Fruit fly (Drosophila melanogaster): ENCODE measurements around the gene Cont.

The Cont gene

dm6 chr3R:4378363-4379354 lies 2.4 kb upstream of the Cont start, which contains the start of gene Sfxn1-3:
Sfxn1-3 (plus strand) TSS chr3R:4378600.
- TF ChIP-seq CG6854 (GFP tag; optimal IDR thresholded peaks at IDR 0.05), result peak; percentile 90
- no peak for TF ChIP-seq CG11902 (GFP tag; optimal IDR thresholded peaks at IDR 0.05)
- no peak for TF ChIP-seq CG1621 (tag; optimal IDR thresholded peaks at IDR 0.05)
- no peak for TF ChIP-seq cyc (GFP tag; optimal IDR thresholded peaks at IDR 0.05)
- no peak for TF ChIP-seq Eip75B (GFP tag; optimal IDR thresholded peaks at IDR 0.05)
- peak; percentile 72 for TF ChIP-seq dsx (GFP tag; optimal IDR thresholded peaks at IDR 0.05; ENCODE audit: poor library complexity, severe bottlenecking)
- peak; percentile 37 for TF ChIP-seq CG11762 (GFP tag; optimal IDR thresholded peaks at IDR 0.05; ENCODE audit: insufficient read depth)
- peak; percentile 34 for TF ChIP-seq Smox (GFP tag; optimal IDR thresholded peaks at IDR 0.05)
- TF ChIP-seq acj6 (GFP tag; optimal IDR thresholded peaks at IDR 0.05), result peak; percentile 2
- peak; percentile 54 for TF ChIP-seq Met (GFP tag; optimal IDR thresholded peaks at IDR 0.05)
- TF ChIP-seq CG4318 (GFP tag; optimal IDR thresholded peaks at IDR 0.05), result no peak
- peak; percentile 57 for TF ChIP-seq topi (GFP tag; optimal IDR thresholded peaks at IDR 0.05)
- peak; percentile 70 for TF ChIP-seq CG9139 (GFP tag; optimal IDR thresholded peaks at IDR 0.05)
- no peak for TF ChIP-seq Ets21C (GFP tag; optimal IDR thresholded peaks at IDR 0.05)
- peak; percentile 10 for TF ChIP-seq Sox14 (GFP tag; optimal IDR thresholded peaks at IDR 0.05)
- no peak for TF ChIP-seq CG8319 (GFP tag; optimal IDR thresholded peaks at IDR 0.05)
- TF ChIP-seq CG6792 (GFP tag; optimal IDR thresholded peaks at IDR 0.05), result peak; percentile 4
- no peak for TF ChIP-seq spab (GFP tag; optimal IDR thresholded peaks at IDR 0.05)
- no peak for TF ChIP-seq pdm3 (GFP tag; optimal IDR thresholded peaks at IDR 0.05)
- TF ChIP-seq Gug (GFP tag; IDR thresholded peaks at IDR 0.05), result no peak
- peak; percentile 100 for TF ChIP-seq vri (GFP tag; optimal IDR thresholded peaks at IDR 0.05)
- TF ChIP-seq CG32006 (GFP tag; optimal IDR thresholded peaks at IDR 0.05), result no peak
- TF ChIP-seq svp (GFP tag), result peak; percentile 86
- no peak for TF ChIP-seq achi (GFP tag; optimal IDR thresholded peaks at IDR 0.05)
- TF ChIP-seq CG31627 (GFP tag; optimal IDR thresholded peaks at IDR 0.05), result peak; percentile 35
- TF ChIP-seq eg (GFP tag; IDR thresholded peaks at IDR 0.05), result peak; percentile 71; the same call in 2 of the 3 replicates
- no peak for TF ChIP-seq fd85E (GFP tag; optimal IDR thresholded peaks at IDR 0.05)
- TF ChIP-seq Hr38 (GFP tag; optimal IDR thresholded peaks at IDR 0.05), result no peak
- no peak for TF ChIP-seq CG10631 (GFP tag; optimal IDR thresholded peaks at IDR 0.05)
- no peak for TF ChIP-seq OdsH (GFP tag; optimal IDR thresholded peaks at IDR 0.05)
- peak; percentile 10 for TF ChIP-seq CG8632 (GFP tag; optimal IDR thresholded peaks at IDR 0.05)
- TF ChIP-seq Ets96B (tag; optimal IDR thresholded peaks at IDR 0.05), result no peak
- no peak for TF ChIP-seq fd59A (GFP tag; optimal IDR thresholded peaks at IDR 0.05)
- TF ChIP-seq dac (GFP tag; optimal IDR thresholded peaks at IDR 0.05), result no peak
- TF ChIP-seq Eip78C (GFP tag), result peak; percentile 88
- peak; percentile 67 for TF ChIP-seq CG3919 (GFP tag; optimal IDR thresholded peaks at IDR 0.05)
- no peak; the same call in 1 of the 2 replicates for TF ChIP-seq CG11294 (GFP tag; IDR thresholded peaks at IDR 0.05)
- peak; percentile 4 for TF ChIP-seq CG3032 (tag; optimal IDR thresholded peaks at IDR 0.05)
- peak; percentile 37 for TF ChIP-seq lz (GFP tag; optimal IDR thresholded peaks at IDR 0.05)
- peak; percentile 87 for TF ChIP-seq fkh (GFP tag; optimal IDR thresholded peaks at IDR 0.05)
- TF ChIP-seq CG6163 (GFP tag; IDR thresholded peaks at IDR 0.05), result peak; percentile 68
- TF ChIP-seq CG6808 (GFP tag; optimal IDR thresholded peaks at IDR 0.05), result no peak
- TF ChIP-seq CG34406 (GFP tag; optimal IDR thresholded peaks at IDR 0.05), result peak; percentile 11
- no peak for TF ChIP-seq CG6276 (GFP tag; optimal IDR thresholded peaks at IDR 0.05)
- TF ChIP-seq Hr4 (GFP tag; optimal IDR thresholded peaks at IDR 0.05), result no peak
- no peak for TF ChIP-seq Eip93F (GFP tag; optimal IDR thresholded peaks at IDR 0.05)
- peak; percentile 40 for TF ChIP-seq Blimp-1 (GFP tag; optimal IDR thresholded peaks at IDR 0.05)
- TF ChIP-seq CG15336 (GFP tag; IDR thresholded peaks at IDR 0.05), result no peak; the same call in 1 of the 2 replicates
- peak; percentile 22 for TF ChIP-seq Hr39 (GFP tag; optimal IDR thresholded peaks at IDR 0.05)
- no peak for TF ChIP-seq Sox15 (GFP tag; optimal IDR thresholded peaks at IDR 0.05)

Measured in whole organism, prepupa.